Worm (Caenorhabditis elegans) whole organism, L4 larva: ENCODE results near the gene rhi-1.

Experiments
- F10B5.3 ChIP-seq: sonication (generic microtip); optimal IDR thresholded peaks from 2 replicates; lab custom pipeline; 2016; ENCODE audit warnings: mild to moderate bottlenecking, missing genetic modification characterization, missing compliant biosample characterization
- F26F4.8 ChIP-seq: fragments of 200-800 bp; sonication (Bioruptor generic); conservative IDR thresholded peaks from 2 replicates; pipeline ENCODE4 v1.3.6; 2022; ENCODE audit warnings: missing genetic modification characterization, missing compliant biosample characterization
- F49E8.2 ChIP-seq: sonication (generic microtip); optimal IDR thresholded peaks from 2 replicates; lab custom pipeline; 2016; ENCODE audit warnings: missing compliant biosample characterization, mild to moderate bottlenecking, missing genetic modification characterization, borderline replicate concordance
- Y105C5A.15 ChIP-seq: fragments of 200-800 bp; sonication (Bioruptor generic); IDR thresholded peaks from 2 replicates; pipeline ENCODE4 v1.3.6; 2022; ENCODE audit warnings: missing genetic modification characterization, missing compliant biosample characterization
- Y75B8A.6 ChIP-seq: fragments of 200-800 bp; sonication (Bioruptor generic); IDR thresholded peaks from 2 replicates; pipeline ENCODE4 v1.3.6; 2022; ENCODE audit warnings: missing genetic modification reagents, missing genetic modification characterization, missing compliant biosample characterization
- ama-1 ChIP-seq: fragments of 150-350 bp; optimal IDR thresholded peaks from 2 replicates; lab custom pipeline; 2014; ENCODE audit warnings: inconsistent platforms, mixed read lengths
- ceh-44 ChIP-seq: fragments of 200-800 bp; sonication (Bioruptor generic); IDR thresholded peaks from 2 replicates; pipeline ENCODE4 v1.3.6; 2022; ENCODE audit warnings: missing genetic modification reagents, missing genetic modification characterization, missing compliant biosample characterization
- daf-12 ChIP-seq: fragments of 150-350 bp; optimal IDR thresholded peaks from 2 replicates; lab custom pipeline; 2014; ENCODE audit warnings: missing biosample characterization, missing genetic modification reagents, missing genetic modification characterization
- daf-16 ChIP-seq, 3 experiments: sonication (generic microtip); optimal IDR thresholded peaks; 2 replicates each; lab custom pipeline; 2016 to 2017; ENCODE audit warnings: missing genetic modification characterization in 3 of 3, missing genetic modification reagents in 3 of 3, mild to moderate bottlenecking in 2 of 3, missing compliant biosample characterization in 2 of 3, missing biosample characterization in 1 of 3, moderate library complexity in 1 of 3
- daf-19 ChIP-seq: fragments of 200-800 bp; sonication (Bioruptor generic); conservative IDR thresholded peaks from 2 replicates; pipeline ENCODE4 v1.3.6; 2022; ENCODE audit warnings: missing genetic modification characterization, missing compliant biosample characterization
- dmd-6 ChIP-seq: fragments of 200-800 bp; sonication (Bioruptor generic); IDR thresholded peaks from 2 replicates; pipeline ENCODE4 v1.3.6; 2022; ENCODE audit warnings: missing genetic modification reagents, missing genetic modification characterization, missing compliant biosample characterization
- dmd-9 ChIP-seq: fragments of 200-800 bp; sonication (Bioruptor generic); IDR thresholded peaks from 2 replicates; pipeline ENCODE4 v1.3.6; 2022; ENCODE audit warnings: missing genetic modification reagents, missing genetic modification characterization, missing compliant biosample characterization
- duxl-1 ChIP-seq: sonication (generic microtip); optimal IDR thresholded peaks from 2 replicates; lab custom pipeline; 2016; ENCODE audit warnings: mild to moderate bottlenecking, missing genetic modification characterization, moderate library complexity, missing compliant biosample characterization; ENCODE audit not compliant: poor library complexity
- egl-27 ChIP-seq: sonication (generic microtip); optimal IDR thresholded peaks from 3 replicates; lab custom pipeline; 2017; ENCODE audit warnings: missing biosample characterization, missing genetic modification reagents, missing genetic modification characterization
- fkh-10 ChIP-seq: fragments of 150-350 bp; optimal IDR thresholded peaks from 2 replicates; lab custom pipeline; 2014; ENCODE audit warnings: missing biosample characterization, missing genetic modification reagents, missing genetic modification characterization
- hif-1 ChIP-seq, 2 experiments: sonication (generic microtip); optimal IDR thresholded peaks; 2 replicates each; lab custom pipeline; 2016 to 2017; ENCODE audit warnings: missing compliant biosample characterization in 2 of 2, missing genetic modification characterization in 2 of 2, missing genetic modification reagents in 2 of 2, missing genotype in 2 of 2, mild to moderate bottlenecking in 1 of 2
- hlh-11 ChIP-seq: fragments of 200-800 bp; sonication (Bioruptor generic); optimal IDR thresholded peaks from 2 replicates; lab custom pipeline; 2018; ENCODE audit warnings: mild to moderate bottlenecking, missing genetic modification characterization, missing compliant biosample characterization
- hlh-30 ChIP-seq: sonication (generic microtip); optimal IDR thresholded peaks from 2 replicates; lab custom pipeline; 2017; ENCODE audit warnings: antibody characterized with exemption, mild to moderate bottlenecking, missing genetic modification characterization, missing compliant biosample characterization; ENCODE audit not compliant: insufficient read depth
- lin-1 ChIP-seq: fragments of 200-800 bp; sonication (Bioruptor generic); IDR thresholded peaks from 2 replicates; pipeline ENCODE4 v1.3.6; 2022; ENCODE audit warnings: missing genetic modification reagents, missing genetic modification characterization, missing compliant biosample characterization
- lin-29 ChIP-seq: fragments of 200-800 bp; sonication (Bioruptor generic); IDR thresholded peaks from 2 replicates; pipeline ENCODE4 v1.3.6; 2022; ENCODE audit warnings: missing genetic modification reagents, missing genetic modification characterization, missing compliant biosample characterization
- lir-3 ChIP-seq: sonication (generic microtip); optimal IDR thresholded peaks from 2 replicates; lab custom pipeline; 2016; ENCODE audit warnings: mild to moderate bottlenecking, missing genetic modification characterization, missing compliant biosample characterization
- lsy-2 ChIP-seq, 2 experiments: fragments of 150-350 bp in 1 of 2; sonication (generic microtip) in 1 of 2; optimal IDR thresholded peaks; 2 replicates each; lab custom pipeline; 2014 to 2017; ENCODE audit warnings: missing biosample characterization in 2 of 2, missing genetic modification characterization in 2 of 2
- mdl-1 ChIP-seq, 2 experiments: fragments of 150-350 bp in 1 of 2; sonication (generic microtip) in 1 of 2; optimal IDR thresholded peaks; 2 replicates each; lab custom pipeline; 2014 to 2017; ENCODE audit warnings: missing biosample characterization in 2 of 2, missing genetic modification characterization in 2 of 2
- mdt-29 ChIP-seq: fragments of 200-800 bp; sonication (Bioruptor generic); IDR thresholded peaks from 2 replicates; pipeline ENCODE4 v1.3.6; 2022; ENCODE audit warnings: missing genetic modification reagents, missing genetic modification characterization, missing compliant biosample characterization
- mep-1 ChIP-seq: fragments of 150-350 bp; sonication (generic microtip); optimal IDR thresholded peaks from 3 replicates; lab custom pipeline; 2014; ENCODE audit warnings: missing biosample characterization, missing genetic modification characterization
- mes-2 ChIP-seq: sonication (generic microtip); optimal IDR thresholded peaks from 2 replicates; lab custom pipeline; 2016; ENCODE audit warnings: missing genotype, mild to moderate bottlenecking, missing genetic modification characterization, missing compliant biosample characterization; ENCODE audit not compliant: poor library complexity, severe bottlenecking
- mxl-2 ChIP-seq: fragments of 200-800 bp; sonication (Bioruptor generic); conservative IDR thresholded peaks from 2 replicates; pipeline ENCODE4 v1.3.6; 2022; ENCODE audit warnings: missing genetic modification reagents, missing genetic modification characterization, missing compliant biosample characterization
- mxl-3 ChIP-seq: fragments of 200-800 bp; sonication (Bioruptor generic); optimal IDR thresholded peaks from 2 replicates; lab custom pipeline; 2018; ENCODE audit warnings: mild to moderate bottlenecking, missing genetic modification characterization, missing compliant biosample characterization
- nhr-25 ChIP-seq: sonication (generic microtip); optimal IDR thresholded peaks from 2 replicates; lab custom pipeline; 2017; ENCODE audit warnings: missing genetic modification characterization, mild to moderate bottlenecking, missing compliant biosample characterization, antibody characterized with exemption, moderate library complexity, borderline replicate concordance; ENCODE audit not compliant: insufficient read depth
- nhr-28 ChIP-seq: fragments of 150-350 bp; optimal IDR thresholded peaks from 2 replicates; lab custom pipeline; 2014; ENCODE audit warnings: missing biosample characterization, missing genetic modification characterization
- nhr-77 ChIP-seq: fragments of 150-350 bp; optimal IDR thresholded peaks from 2 replicates; lab custom pipeline; 2014; ENCODE audit warnings: missing biosample characterization, missing genetic modification characterization
- pha-4 ChIP-seq, 2 experiments: fragments of 150-350 bp in 1 of 2; fragments of 200-800 bp in 1 of 2; sonication (Bioruptor generic) in 1 of 2; IDR thresholded peaks in 1 of 2; optimal IDR thresholded peaks in 1 of 2; 2 replicates each; pipeline versions ENCODE4 v1.3.6 to Lab custom; 2014 to 2022; ENCODE audit warnings: missing genetic modification characterization in 2 of 2, missing genetic modification reagents in 2 of 2, missing biosample characterization in 1 of 2, missing compliant biosample characterization in 1 of 2
- pqm-1 ChIP-seq: sonication (generic microtip); optimal IDR thresholded peaks from 2 replicates; lab custom pipeline; 2017; ENCODE audit warnings: missing biosample characterization, missing genetic modification characterization
- set-16 ChIP-seq: fragments of 200-800 bp; sonication (Bioruptor generic); IDR thresholded peaks from 2 replicates; pipeline ENCODE4 v1.3.6; 2022; ENCODE audit warnings: missing genetic modification reagents, missing genetic modification characterization, missing compliant biosample characterization
- snpc-1.2 ChIP-seq: fragments of 200-800 bp; sonication (Bioruptor generic); IDR thresholded peaks from 2 replicates; pipeline ENCODE4 v1.3.6; 2022; ENCODE audit warnings: missing genetic modification reagents, missing genetic modification characterization, missing compliant biosample characterization
- tag-97 ChIP-seq: fragments of 200-800 bp; sonication (Bioruptor generic); IDR thresholded peaks from 2 replicates; pipeline ENCODE4 v1.3.6; 2022; ENCODE audit warnings: missing genetic modification characterization, missing compliant biosample characterization
- unc-62 ChIP-seq, 3 experiments: fragments of 150-350 bp in 1 of 3; sonication (generic microtip); optimal IDR thresholded peaks in 2 of 3; peaks in 1 of 3; 1 replicate in 1 of 3; 2 replicates in 2 of 3; lab custom pipeline; 2014 to 2017; ENCODE audit warnings: missing biosample characterization in 3 of 3, missing genetic modification characterization in 3 of 3, missing genetic modification reagents in 3 of 3, missing genotype in 1 of 3
- zag-1 ChIP-seq: fragments of 150-350 bp; optimal IDR thresholded peaks from 2 replicates; lab custom pipeline; 2014; ENCODE audit warnings: missing biosample characterization, missing genetic modification characterization
- zfp-2 ChIP-seq: sonication (generic microtip); optimal IDR thresholded peaks from 2 replicates; lab custom pipeline; 2016; ENCODE audit warnings: mild to moderate bottlenecking, missing genetic modification characterization, missing compliant biosample characterization
- zip-2 ChIP-seq: fragments of 150-350 bp; optimal IDR thresholded peaks from 2 replicates; lab custom pipeline; 2014; ENCODE audit warnings: missing biosample characterization, missing genetic modification characterization

Gene rhi-1

ce11 chrX:4502039-4502438 is 6.3 kb upstream of the rhi-1 start (continued):
- TF ChIP-seq mdl-1 (tag; optimal IDR thresholded peaks at IDR 0.05; lab: Kevin White, UChicago) = no peak
- no peak for TF ChIP-seq zfp-2 (tag; lab: Kevin White, UChicago)
- no peak for TF ChIP-seq daf-16 (GFP tag; optimal IDR thresholded peaks at IDR 0.05; lab: Kevin White, UChicago)
- TF ChIP-seq daf-16 (tag; optimal IDR thresholded peaks at IDR 0.05; lab: Kevin White, UChicago) = peak; percentile 58
- peak; percentile 72 for TF ChIP-seq pqm-1 (tag; lab: Kevin White, UChicago)
- no peak for TF ChIP-seq tag-97 (GFP tag; lab: Robert Waterston, UW)
- no peak for TF ChIP-seq mes-2
- no peak for TF ChIP-seq fkh-10 (GFP tag; lab: Kevin White, UChicago)
- no peak for TF ChIP-seq Y105C5A.15 (GFP tag; lab: Robert Waterston, UW)
- TF ChIP-seq, all 104 proteins: peak for 5

ce11 chrX:4503259-4503658 is 5.0 kb upstream of the rhi-1 start:
- TF ChIP-seq daf-16 (GFP tag; optimal IDR thresholded peaks at IDR 0.05; lab: Kevin White, UChicago) (peak in 1 of 2 experiments; percentile 84), daf-16 (tag; optimal IDR thresholded peaks at IDR 0.05; lab: Kevin White, UChicago) (no peak), unc-62 (GFP tag; optimal IDR thresholded peaks at IDR 0.05 in 1 of 2; lab: Kevin White, UChicago) (peak in 1 of 2 experiments; percentile 65), unc-62 (tag; optimal IDR thresholded peaks at IDR 0.05; lab: Kevin White, UChicago) (no peak), lsy-2 (tag; optimal IDR thresholded peaks at IDR 0.05; lab: Kevin White, UChicago) (peak in 1 of 2 experiments; percentile 2), Y75B8A.6 (GFP tag; lab: Robert Waterston, UW) (no peak)
- TF ChIP-seq, all 104 proteins: peak for 3

ce11 chrX:4504108-4504668 is 4.1 kb upstream of the rhi-1 start, which contains the start of gene dgk-2:
dgk-2 (minus strand) TSS chrX:4504388.
- TF ChIP-seq hlh-11 (tag; lab: Kevin White, UChicago) = peak; percentile 52
- TF ChIP-seq daf-19 (GFP tag; lab: Robert Waterston, UW) = 0 out of 2 replicates have a peak, but pooled peaks have one; percentile 20
- TF ChIP-seq unc-62 (GFP tag; optimal IDR thresholded peaks at IDR 0.05 in 1 of 2; lab: Kevin White, UChicago) = peak in 1 of 2 experiments; percentile 93
- TF ChIP-seq unc-62 (tag; optimal IDR thresholded peaks at IDR 0.05; lab: Kevin White, UChicago) = no peak
- peak; percentile 22 for TF ChIP-seq nhr-28 (tag; lab: Kevin White, UChicago)
- peak; percentile 15 for TF ChIP-seq mep-1 (tag; lab: Kevin White, UChicago)
- no peak for TF ChIP-seq mdt-29
- no peak for TF ChIP-seq F10B5.3
- TF ChIP-seq mdl-1 (tag; optimal IDR thresholded peaks at IDR 0.05; lab: Kevin White, UChicago) = peak; percentile 33 to 83
- TF ChIP-seq dmd-6 (GFP tag; lab: Robert Waterston, UW) = peak; percentile 25; the same call in 1 of the 2 replicates
- no peak for TF ChIP-seq ceh-44 (GFP tag; lab: Robert Waterston, UW)
- TF ChIP-seq dmd-9 (GFP tag; lab: Robert Waterston, UW) = no peak
- no peak for TF ChIP-seq zag-1 (tag; lab: Kevin White, UChicago)
- no peak for TF ChIP-seq daf-16 (GFP tag; optimal IDR thresholded peaks at IDR 0.05; lab: Kevin White, UChicago)
- TF ChIP-seq daf-16 (tag; optimal IDR thresholded peaks at IDR 0.05; lab: Kevin White, UChicago) = peak; percentile 52
- TF ChIP-seq mxl-3 (GFP tag; lab: Kevin White, UChicago) = peak; percentile 88
- no peak for TF ChIP-seq Y75B8A.6 (GFP tag; lab: Robert Waterston, UW)
- TF ChIP-seq zip-2 (tag; lab: Kevin White, UChicago) = no peak
- TF ChIP-seq hif-1 (tag; optimal IDR thresholded peaks at IDR 0.05; lab: Kevin White, UChicago) = peak in 1 of 2 experiments; percentile 3
- TF ChIP-seq daf-12 = no peak
- no peak for TF ChIP-seq lir-3 (tag; lab: Kevin White, UChicago)
- TF ChIP-seq hlh-30 = peak; percentile 80
- no peak for TF ChIP-seq zfp-2 (tag; lab: Kevin White, UChicago)
- no peak for TF ChIP-seq pha-4 (GFP tag; IDR thresholded peaks at IDR 0.05; lab: Robert Waterston, UW)
- no peak for TF ChIP-seq pha-4 (tag; optimal IDR thresholded peaks at IDR 0.05; lab: Kevin White, UChicago)

- TF ChIP-seq ama-1 (no peak), ceh-44 (GFP tag; lab: Robert Waterston, UW) (no peak), lin-29 (GFP tag; lab: Robert Waterston, UW) (no peak), nhr-25 (tag; lab: Kevin White, UChicago) (no peak), set-16 (GFP tag; lab: Robert Waterston, UW) (no peak), nhr-77 (tag; lab: Kevin White, UChicago) (peak; percentile 29), lin-1 (GFP tag; lab: Robert Waterston, UW) (no peak), egl-27 (tag; lab: Kevin White, UChicago) (no peak), dmd-6 (GFP tag; lab: Robert Waterston, UW) (peak; percentile 37), F49E8.2 (no peak), mep-1 (tag; lab: Kevin White, UChicago) (peak; percentile 48), snpc-1.2 (GFP tag; lab: Robert Waterston, UW) (no peak), duxl-1 (tag; lab: Kevin White, UChicago) (no peak), mxl-2 (GFP tag; lab: Robert Waterston, UW) (no peak), F26F4.8 (GFP tag; lab: Robert Waterston, UW) (no peak)
These were observed 1.1 kb upstream of the rhi-1 start for ce11 chrX:4507122-4507681.
